Worm (Caenorhabditis elegans) whole organism, late embryonic: ENCODE data around the gene fbxc-53.

Experiments used
- C08G9.2 ChIP-seq: sonication (generic microtip); optimal IDR thresholded peaks from 2 replicates; lab custom pipeline; 2016; ENCODE audit warnings: mild to moderate bottlenecking, missing genetic modification characterization, moderate library complexity, missing compliant biosample characterization
- C38D4.7 ChIP-seq: fragments of 200-800 bp; sonication (Bioruptor generic); optimal IDR thresholded peaks from 2 replicates; lab custom pipeline; 2018; ENCODE audit warnings: mild to moderate bottlenecking, missing genetic modification characterization, moderate library complexity, missing compliant biosample characterization
- F13H6.1 ChIP-seq: sonication (generic microtip); optimal IDR thresholded peaks from 2 replicates; lab custom pipeline; 2016; ENCODE audit warnings: missing genetic modification characterization, missing compliant biosample characterization
- Y22D7AL.16 ChIP-seq: sonication (generic microtip); optimal IDR thresholded peaks from 2 replicates; lab custom pipeline; 2016; ENCODE audit warnings: missing genetic modification characterization, missing compliant biosample characterization
- ahr-1 ChIP-seq: sonication (generic microtip); optimal IDR thresholded peaks from 2 replicates; lab custom pipeline; 2016; ENCODE audit warnings: missing genetic modification characterization, missing compliant biosample characterization
- ceh-22 ChIP-seq: sonication (generic microtip); optimal IDR thresholded peaks from 2 replicates; lab custom pipeline; 2017; ENCODE audit warnings: missing biosample characterization, missing genetic modification characterization
- ceh-31 ChIP-seq: sonication (generic microtip); optimal IDR thresholded peaks from 2 replicates; lab custom pipeline; 2016; ENCODE audit warnings: missing genetic modification characterization, missing compliant biosample characterization
- ceh-45 ChIP-seq: fragments of 200-800 bp; sonication (Bioruptor generic); IDR thresholded peaks from 2 replicates; pipeline ENCODE4 v1.3.6; 2022; ENCODE audit warnings: missing genetic modification reagents, missing genetic modification characterization, missing compliant biosample characterization
- ceh-48 ChIP-seq: sonication (generic microtip); optimal IDR thresholded peaks from 2 replicates; lab custom pipeline; 2016; ENCODE audit warnings: missing genetic modification characterization, inconsistent platforms, missing compliant biosample characterization
- ceh-6 ChIP-seq: fragments of 200-800 bp; sonication (Bioruptor generic); optimal IDR thresholded peaks from 2 replicates; lab custom pipeline; 2018; ENCODE audit warnings: mild to moderate bottlenecking, missing genetic modification characterization, missing compliant biosample characterization
- che-1 ChIP-seq: sonication (generic microtip); optimal IDR thresholded peaks from 2 replicates; lab custom pipeline; 2016; ENCODE audit warnings: mild to moderate bottlenecking, missing genetic modification characterization, missing compliant biosample characterization
- dmd-4 ChIP-seq: sonication (generic microtip); optimal IDR thresholded peaks from 2 replicates; lab custom pipeline; 2016; ENCODE audit warnings: borderline replicate concordance, missing genetic modification characterization, missing compliant biosample characterization
- eyg-1 ChIP-seq: sonication (generic microtip); optimal IDR thresholded peaks from 2 replicates; lab custom pipeline; 2016; ENCODE audit warnings: missing genotype, missing genetic modification characterization, missing compliant biosample characterization
- fkh-6 ChIP-seq: sonication (generic microtip); optimal IDR thresholded peaks from 2 replicates; lab custom pipeline; 2016; ENCODE audit warnings: missing genetic modification characterization, missing compliant biosample characterization
- hlh-13 ChIP-seq: fragments of 200-800 bp; sonication (Bioruptor generic); optimal IDR thresholded peaks from 2 replicates; lab custom pipeline; 2018; ENCODE audit warnings: mild to moderate bottlenecking, missing genetic modification characterization, missing compliant biosample characterization
- hlh-15 ChIP-seq: sonication (generic microtip); optimal IDR thresholded peaks from 2 replicates; lab custom pipeline; 2016; ENCODE audit warnings: missing genetic modification characterization, missing compliant biosample characterization
- hlh-6 ChIP-seq: sonication (generic microtip); optimal IDR thresholded peaks from 2 replicates; lab custom pipeline; 2016; ENCODE audit warnings: missing genotype, missing genetic modification characterization, missing compliant biosample characterization
- lim-6 ChIP-seq: sonication (generic microtip); optimal IDR thresholded peaks from 2 replicates; lab custom pipeline; 2016; ENCODE audit warnings: missing genetic modification characterization, missing compliant biosample characterization
- lin-11 ChIP-seq: fragments of 200-800 bp; sonication (Bioruptor generic); optimal IDR thresholded peaks from 2 replicates; lab custom pipeline; 2018; ENCODE audit warnings: mild to moderate bottlenecking, missing genetic modification characterization, missing compliant biosample characterization
- madf-2 ChIP-seq: sonication (generic microtip); optimal IDR thresholded peaks from 2 replicates; lab custom pipeline; 2017; ENCODE audit warnings: missing genetic modification characterization, missing compliant biosample characterization
- nfya-1 ChIP-seq: sonication (generic microtip); optimal IDR thresholded peaks from 2 replicates; lab custom pipeline; 2017; ENCODE audit warnings: missing genetic modification characterization, mild to moderate bottlenecking, missing compliant biosample characterization, antibody characterized with exemption, moderate library complexity
- npax-4 ChIP-seq: sonication (generic microtip); optimal IDR thresholded peaks from 2 replicates; lab custom pipeline; 2016; ENCODE audit warnings: missing genetic modification characterization, missing compliant biosample characterization
- pag-3 ChIP-seq: sonication (generic microtip); optimal IDR thresholded peaks from 2 replicates; lab custom pipeline; 2016; ENCODE audit warnings: missing compliant biosample characterization, missing genetic modification characterization, borderline replicate concordance
- pat-9 ChIP-seq: fragments of 200-800 bp; sonication (Bioruptor generic); optimal IDR thresholded peaks from 2 replicates; lab custom pipeline; 2018; ENCODE audit warnings: mild to moderate bottlenecking, missing genetic modification characterization, moderate library complexity, missing compliant biosample characterization
- pha-4 ChIP-seq: fragments of 150-350 bp; optimal IDR thresholded peaks from 2 replicates; lab custom pipeline; 2018; ENCODE audit warnings: missing biosample characterization, missing genetic modification reagents, missing genetic modification characterization
- ref-2 ChIP-seq: sonication (generic microtip); optimal IDR thresholded peaks from 2 replicates; lab custom pipeline; 2016; ENCODE audit warnings: missing genetic modification characterization, missing compliant biosample characterization
- sdc-2 ChIP-seq: sonication (generic microtip); optimal IDR thresholded peaks from 2 replicates; lab custom pipeline; 2016; ENCODE audit warnings: missing genotype, missing genetic modification characterization, missing compliant biosample characterization
- sox-2 ChIP-seq: fragments of 200-800 bp; sonication (Bioruptor generic); IDR thresholded peaks from 2 replicates; pipeline ENCODE4 v1.3.6; 2022; ENCODE audit warnings: missing genetic modification reagents, missing genetic modification characterization, missing compliant biosample characterization
- sox-4 ChIP-seq: sonication (generic microtip); optimal IDR thresholded peaks from 2 replicates; lab custom pipeline; 2017; ENCODE audit warnings: mild to moderate bottlenecking, missing genetic modification characterization, inconsistent platforms, missing compliant biosample characterization
- syd-9 ChIP-seq: sonication (generic microtip); optimal IDR thresholded peaks from 2 replicates; lab custom pipeline; 2016; ENCODE audit warnings: mild to moderate bottlenecking, missing genetic modification characterization, moderate library complexity, missing compliant biosample characterization
- tbx-7 ChIP-seq: sonication (generic microtip); optimal IDR thresholded peaks from 2 replicates; lab custom pipeline; 2016; ENCODE audit warnings: missing genotype, missing genetic modification characterization, missing compliant biosample characterization
- ttx-3 ChIP-seq: sonication (generic microtip); optimal IDR thresholded peaks from 2 replicates; lab custom pipeline; 2016; ENCODE audit warnings: missing genetic modification reagents, missing genetic modification characterization, missing compliant biosample characterization
- unc-3 ChIP-seq, 2 experiments: fragments of 200-800 bp in 1 of 2; sonication (Bioruptor generic) in 1 of 2; sonication (generic microtip) in 1 of 2; conservative IDR thresholded peaks in 1 of 2; optimal IDR thresholded peaks in 1 of 2; 2 replicates each; pipeline versions ENCODE4 v1.3.6 to Lab custom; 2016 to 2022; ENCODE audit warnings: missing compliant biosample characterization in 2 of 2, missing genetic modification characterization in 2 of 2, missing genetic modification reagents in 1 of 2
- zip-5 ChIP-seq: sonication (generic microtip); optimal IDR thresholded peaks from 2 replicates; lab custom pipeline; 2016; ENCODE audit warnings: missing genetic modification characterization, missing compliant biosample characterization
- ztf-16 ChIP-seq: sonication (generic microtip); optimal IDR thresholded peaks from 2 replicates; lab custom pipeline; 2017; ENCODE audit warnings: missing genetic modification characterization, missing compliant biosample characterization

Gene fbxc-53

DNA sequence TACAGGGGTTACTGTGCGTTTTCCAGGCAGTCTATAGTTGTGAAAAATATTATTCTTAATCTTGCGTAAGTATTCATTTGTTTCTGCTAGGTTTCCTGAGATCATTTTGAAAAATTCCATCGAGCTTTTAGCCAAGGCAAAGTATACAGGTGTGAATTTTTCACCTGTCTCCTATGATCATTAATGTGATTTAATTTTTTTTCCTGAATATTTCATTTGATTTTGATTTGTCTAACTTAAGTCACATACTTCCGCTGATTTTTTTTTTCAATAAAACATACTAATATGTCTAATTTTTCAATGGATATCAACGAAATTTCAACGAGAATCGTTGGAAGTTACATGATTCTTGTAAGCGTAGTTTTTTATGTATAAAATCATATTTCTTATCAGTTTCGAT is 5.8 kb upstream of the fbxc-53 start, which contains the start of gene srx-108:
srx-108 (plus strand) TSS at position 301 of the 400 bp plus-strand sequence.
- TF ChIP-seq lim-6 (tag; lab: Kevin White, UChicago), result no peak
- TF ChIP-seq Y22D7AL.16 (tag; lab: Kevin White, UChicago), result no peak
- TF ChIP-seq C08G9.2, result no peak
- TF ChIP-seq pat-9 (tag; lab: Kevin White, UChicago), result no peak
- TF ChIP-seq ref-2 (tag; lab: Kevin White, UChicago), result no peak
- no peak for TF ChIP-seq pha-4 (tag; lab: Kevin White, UChicago)
- TF ChIP-seq lin-11 (tag; lab: Kevin White, UChicago), result no peak
- TF ChIP-seq F13H6.1, result no peak

DNA sequence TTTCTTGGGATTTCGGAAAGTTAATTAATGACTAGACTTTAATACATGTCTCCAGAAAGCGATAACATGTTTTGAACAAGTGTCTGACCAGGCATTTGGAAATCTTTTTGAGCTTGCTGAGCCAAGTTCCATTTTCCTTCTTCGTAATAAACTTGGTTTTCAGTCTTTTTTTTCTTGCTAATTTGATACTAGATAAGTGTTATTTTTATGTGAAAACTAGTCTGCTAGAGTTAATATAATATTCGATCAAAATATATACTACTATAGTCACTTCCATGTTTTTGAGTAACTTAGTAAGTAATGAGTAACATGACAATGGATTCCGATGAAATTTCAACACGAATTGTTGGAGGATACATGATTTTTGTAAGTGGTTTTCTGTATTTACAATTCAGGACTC is 1.8 kb upstream of the fbxc-53 start, which contains the start of gene srx-110:
srx-110 (plus strand) TSS at position 301 of the 400 bp plus-strand sequence.
- TF ChIP-seq fkh-6 (tag; lab: Kevin White, UChicago) (no peak), ceh-45 (GFP tag; lab: Robert Waterston, UW) (no peak), F13H6.1 (no peak), C38D4.7 (GFP tag; lab: Kevin White, UChicago) (no peak), unc-3 (GFP tag; conservative IDR thresholded peaks at IDR 0.05; lab: Robert Waterston, UW) (no peak), unc-3 (tag; optimal IDR thresholded peaks at IDR 0.05; lab: Kevin White, UChicago) (no peak), che-1 (tag; lab: Kevin White, UChicago) (no peak), ceh-22 (tag; lab: Kevin White, UChicago) (no peak), pag-3 (tag; lab: Kevin White, UChicago) (no peak), sox-2 (GFP tag; lab: Robert Waterston, UW) (no peak), sox-4 (tag; lab: Kevin White, UChicago) (no peak), eyg-1 (tag; lab: Kevin White, UChicago) (no peak), ceh-48 (tag; lab: Kevin White, UChicago) (no peak), ref-2 (tag; lab: Kevin White, UChicago) (no peak), tbx-7 (no peak), hlh-15 (no peak), syd-9 (no peak), zip-5 (tag; lab: Kevin White, UChicago) (no peak), ceh-31 (no peak)
- TF ChIP-seq, all 69 proteins: peak for 0

DNA sequence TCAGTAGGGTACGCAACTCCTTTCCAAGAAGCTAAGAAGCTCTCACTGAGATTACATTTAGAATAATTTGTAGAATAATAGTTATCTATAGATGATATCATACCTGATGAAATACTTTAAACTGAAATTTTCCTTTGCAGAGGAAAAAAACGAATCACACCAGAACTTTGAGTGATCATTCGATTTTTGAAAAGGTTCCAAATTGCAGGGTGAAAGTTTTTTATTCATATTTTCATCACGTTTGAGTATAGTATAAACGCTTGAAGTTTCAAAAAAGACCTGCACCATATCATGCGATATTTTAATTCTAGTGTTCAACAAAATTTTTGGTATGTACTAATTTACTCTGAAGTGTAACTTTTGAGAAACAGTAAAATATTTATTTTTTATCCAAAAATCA is 3.5 kb downstream of the fbxc-53 start, which contains the start of gene srh-100:
srh-100 (minus strand) TSS at position 101 of the 400 bp plus-strand sequence.
- TF ChIP-seq ceh-48 (tag; lab: Kevin White, UChicago), result no peak
- TF ChIP-seq hlh-6 (tag; lab: Kevin White, UChicago), result no peak
- no peak for TF ChIP-seq hlh-13 (GFP tag; lab: Kevin White, UChicago)
- TF ChIP-seq ztf-16 (tag; lab: Kevin White, UChicago), result no peak
- TF ChIP-seq ahr-1 (tag; lab: Kevin White, UChicago), result no peak
- no peak for TF ChIP-seq hlh-15
- no peak for TF ChIP-seq npax-4 (tag; lab: Kevin White, UChicago)
- TF ChIP-seq che-1 (tag; lab: Kevin White, UChicago), result no peak
- no peak for TF ChIP-seq ceh-6 (GFP tag; lab: Kevin White, UChicago)
- TF ChIP-seq nfya-1 (tag; lab: Kevin White, UChicago), result no peak
- TF ChIP-seq dmd-4, result no peak
- TF ChIP-seq C38D4.7 (GFP tag; lab: Kevin White, UChicago), result no peak
- no peak for TF ChIP-seq lim-6 (tag; lab: Kevin White, UChicago)
- TF ChIP-seq sdc-2 (tag; lab: Kevin White, UChicago), result no peak
- TF ChIP-seq ttx-3, result no peak

DNA sequence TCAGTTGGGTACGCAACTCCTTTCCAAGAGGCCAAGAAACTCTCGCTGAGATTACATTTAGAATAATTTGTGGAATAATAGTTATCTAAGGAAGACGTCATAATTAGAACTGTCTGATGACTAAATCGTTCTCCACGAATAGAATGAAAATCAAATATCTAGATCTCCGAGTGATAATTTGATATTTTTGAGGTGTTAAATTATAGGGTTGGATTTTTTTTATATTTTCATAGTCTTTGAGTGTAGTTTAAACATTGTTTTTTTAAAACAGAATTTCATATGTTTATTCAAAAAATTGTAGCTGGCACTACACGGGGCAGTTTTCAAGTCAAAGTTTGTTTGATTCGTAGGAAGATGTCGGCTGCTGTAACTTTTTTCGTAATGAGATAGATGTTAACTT is 5.4 kb downstream of the fbxc-53 start, which contains the start of gene srh-99:
srh-99 (minus strand) TSS at position 101 of the 400 bp plus-strand sequence.
- no peak for TF ChIP-seq che-1 (tag; lab: Kevin White, UChicago)
- TF ChIP-seq C38D4.7 (GFP tag; lab: Kevin White, UChicago), result no peak
- TF ChIP-seq madf-2 (tag; lab: Kevin White, UChicago), result no peak
- TF ChIP-seq, all 69 proteins: peak for 0
